Worm (Caenorhabditis elegans) whole organism, mixed stage, embryonic: ENCODE measurements around the gene idpb-5.

Experiments
- elt-3 ChIP-seq: fragments of 150-350 bp; optimal IDR thresholded peaks from 2 replicates; lab custom pipeline; 2014; ENCODE audit warnings: missing biosample characterization, missing genetic modification characterization
- flh-1 ChIP-seq: fragments of 200-800 bp; sonication (Bioruptor generic); optimal IDR thresholded peaks from 2 replicates; lab custom pipeline; 2018; ENCODE audit warnings: mild to moderate bottlenecking, missing genetic modification characterization, moderate library complexity, missing compliant biosample characterization
- lsy-2 ChIP-seq: fragments of 150-350 bp; optimal IDR thresholded peaks from 2 replicates; lab custom pipeline; 2014; ENCODE audit warnings: missing biosample characterization, missing genetic modification characterization
- mep-1 ChIP-seq: fragments of 150-350 bp; optimal IDR thresholded peaks from 2 replicates; lab custom pipeline; 2017; ENCODE audit warnings: missing biosample characterization, missing genetic modification reagents, missing genetic modification characterization, inconsistent platforms
- nhr-237 ChIP-seq: fragments of 150-350 bp; optimal IDR thresholded peaks from 2 replicates; lab custom pipeline; 2014; ENCODE audit warnings: missing biosample characterization, missing genetic modification characterization
- nhr-76 ChIP-seq: sonication (generic microtip); optimal IDR thresholded peaks from 2 replicates; lab custom pipeline; 2017; ENCODE audit warnings: missing biosample characterization, missing genetic modification characterization
- sem-2 ChIP-seq: fragments of 200-800 bp; sonication (Bioruptor generic); optimal IDR thresholded peaks from 2 replicates; lab custom pipeline; 2018; ENCODE audit warnings: mild to moderate bottlenecking, missing genetic modification characterization, missing compliant biosample characterization
- sptf-1 ChIP-seq: sonication (generic microtip); optimal IDR thresholded peaks from 2 replicates; lab custom pipeline; 2017; ENCODE audit warnings: mild to moderate bottlenecking, missing genetic modification characterization, moderate library complexity, missing compliant biosample characterization
- unc-39 ChIP-seq: fragments of 150-350 bp; optimal IDR thresholded peaks from 2 replicates; lab custom pipeline; 2014; ENCODE audit warnings: missing biosample characterization, missing genetic modification characterization
- unc-62 ChIP-seq: fragments of 150-350 bp; optimal IDR thresholded peaks from 2 replicates; lab custom pipeline; 2014; ENCODE audit warnings: missing biosample characterization, missing genetic modification reagents, missing genetic modification characterization
- ztf-11 ChIP-seq: fragments of 150-350 bp; optimal IDR thresholded peaks from 2 replicates; lab custom pipeline; 2014; ENCODE audit warnings: missing biosample characterization, missing genetic modification characterization

DNA sequence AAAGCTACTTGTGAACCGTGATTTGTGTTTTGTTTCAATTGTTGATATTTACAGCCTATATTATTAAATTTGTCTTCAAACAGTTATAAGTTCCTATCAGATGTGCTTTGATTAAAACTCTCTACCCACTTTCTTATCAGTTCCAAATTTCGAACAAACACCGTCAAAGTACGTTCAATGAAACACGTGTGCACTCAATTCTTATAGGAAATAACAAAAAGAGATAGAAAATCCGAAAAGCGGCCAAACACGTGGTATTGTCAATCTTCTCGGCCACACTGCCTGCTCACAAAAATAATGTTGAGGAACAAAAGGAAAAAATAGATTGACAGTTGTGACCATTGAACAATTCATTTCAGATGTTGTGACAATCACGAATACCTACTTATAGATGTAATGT is 46.6 kb downstream of the idpb-5 start:
- no peak for TF ChIP-seq mep-1 (tag; lab: Kevin White, UChicago)
- TF ChIP-seq nhr-76 (tag; lab: Kevin White, UChicago) = no peak
- no peak for TF ChIP-seq elt-3 (tag; lab: Kevin White, UChicago)
- TF ChIP-seq nhr-237 = no peak
- TF ChIP-seq unc-62 (GFP tag; lab: Kevin White, UChicago) = no peak
- TF ChIP-seq flh-1 (GFP tag; lab: Kevin White, UChicago) = no peak
- TF ChIP-seq unc-39 = no peak
- no peak for TF ChIP-seq lsy-2 (tag; lab: Kevin White, UChicago)
- TF ChIP-seq sem-2 (GFP tag; lab: Kevin White, UChicago) = no peak
- no peak for TF ChIP-seq ztf-11
- no peak for TF ChIP-seq sptf-1 (tag; lab: Kevin White, UChicago)
